Worm (Caenorhabditis elegans) whole organism, L1 larva: ENCODE results near the gene col-3.

Source experiments
- unc-62 ChIP-seq: fragments of 150-350 bp; optimal IDR thresholded peaks from 2 replicates; lab custom pipeline; 2014; ENCODE audit warnings: missing biosample characterization, missing genetic modification reagents, missing genetic modification characterization
- zag-1 ChIP-seq: fragments of 150-350 bp; optimal IDR thresholded peaks from 2 replicates; lab custom pipeline; 2014; ENCODE audit warnings: missing biosample characterization, missing genetic modification characterization

DNA sequence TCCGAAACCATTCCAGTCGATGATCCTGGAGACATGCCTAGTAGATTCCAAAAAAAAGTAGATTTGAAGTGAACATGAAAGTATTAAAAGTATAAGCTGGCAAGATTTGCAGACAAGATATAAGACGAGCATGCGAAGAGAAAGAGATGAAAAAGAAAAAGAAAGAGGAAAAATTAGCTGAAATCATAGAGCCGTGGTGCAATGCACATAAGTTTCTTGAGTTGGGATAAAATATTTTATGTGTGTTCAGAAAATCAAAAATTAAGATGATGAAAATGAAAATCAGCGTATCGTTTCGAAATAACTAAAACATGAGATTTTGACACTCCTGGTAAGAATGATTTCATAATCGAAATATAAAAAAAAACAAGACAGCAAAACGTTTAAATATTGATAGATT is 19.9 kb downstream of the col-3 start, which contains the start of gene T11B7.2:
- TF ChIP-seq zag-1 (tag; lab: Kevin White, UChicago) (no peak), unc-62 (no peak)
